Worm (Caenorhabditis elegans): Measurements from ENCODE around the gene T11B7.5.

The T11B7.5 gene

DNA sequence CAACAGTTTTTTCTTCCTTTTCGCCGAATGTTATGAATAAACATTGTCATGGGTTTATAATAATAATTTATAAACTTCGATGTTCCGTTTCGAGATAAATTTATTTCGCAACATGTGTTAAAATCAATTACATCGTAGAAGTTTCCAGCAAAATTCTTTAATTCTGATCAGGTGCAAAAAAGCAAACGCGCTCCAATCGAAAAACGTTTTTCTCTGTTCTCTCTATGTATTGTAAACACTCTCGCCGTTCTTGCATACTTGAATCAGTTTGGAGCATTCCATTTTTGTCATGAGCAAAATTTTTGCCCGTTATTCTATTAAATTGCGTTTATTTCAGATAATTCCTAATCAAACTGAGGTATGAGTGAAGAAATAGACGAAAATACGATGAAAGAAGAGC, 37.9 kb upstream of the T11B7.5 start, which contains the start of gene rad-54.L2 (continued):
- TF ChIP-seq lir-3 (tag; optimal IDR thresholded peaks at IDR 0.05): no peak
- TF ChIP-seq zfp-2 (tag; optimal IDR thresholded peaks at IDR 0.05): no peak
- TF ChIP-seq ceh-20 (GFP tag; IDR thresholded peaks at IDR 0.05): no peak
- TF ChIP-seq ceh-44 (GFP tag; IDR thresholded peaks at IDR 0.05): no peak
- no peak for TF ChIP-seq hmg-1.1 (GFP tag; IDR thresholded peaks at IDR 0.05)
- TF ChIP-seq hlh-11 (tag; optimal IDR thresholded peaks at IDR 0.05): peak; percentile 66
- no peak for TF ChIP-seq ceh-82 (tag; optimal IDR thresholded peaks at IDR 0.05)
- TF ChIP-seq lsy-2 (tag; optimal IDR thresholded peaks at IDR 0.05): peak in 1 of 2 experiments; percentile 82
- TF ChIP-seq nhr-6 (tag; optimal IDR thresholded peaks at IDR 0.05): peak; percentile 52
- no peak for TF ChIP-seq ceh-28 (tag; optimal IDR thresholded peaks at IDR 0.05)
- no peak for TF ChIP-seq Y105C5A.15 (GFP tag; IDR thresholded peaks at IDR 0.05)
- no peak for TF ChIP-seq lin-39 (tag; optimal IDR thresholded peaks at IDR 0.05)
- no peak for TF ChIP-seq ZK337.2 (GFP tag; IDR thresholded peaks at IDR 0.05)
- no peak for TF ChIP-seq spr-1 (tag; optimal IDR thresholded peaks at IDR 0.05)
- no peak for TF ChIP-seq mdl-1 (tag; optimal IDR thresholded peaks at IDR 0.05)
- TF ChIP-seq pqm-1 (tag; optimal IDR thresholded peaks at IDR 0.05): peak; percentile 12
- TF ChIP-seq lin-38 (GFP tag; IDR thresholded peaks at IDR 0.05): peak; percentile 87
- TF ChIP-seq ces-1 (GFP tag; optimal IDR thresholded peaks at IDR 0.05): no peak
- TF ChIP-seq nhr-11 (tag; optimal IDR thresholded peaks at IDR 0.05): peak; percentile 8
- TF ChIP-seq gei-8 (GFP tag; optimal IDR thresholded peaks at IDR 0.05): no peak
- peak; percentile 77 for TF ChIP-seq T20F7.1 (GFP tag; optimal IDR thresholded peaks at IDR 0.05)
- peak; percentile 76 for TF ChIP-seq mep-1 (tag; optimal IDR thresholded peaks at IDR 0.05)
- peak; percentile 24 for TF ChIP-seq unc-130 (GFP tag; optimal IDR thresholded peaks at IDR 0.05)
- TF ChIP-seq nhr-28 (tag; optimal IDR thresholded peaks at IDR 0.05): peak; percentile 59
- no peak for TF ChIP-seq daf-8 (GFP tag; IDR thresholded peaks at IDR 0.05)
- no peak for TF ChIP-seq ceh-62 (tag; optimal IDR thresholded peaks at IDR 0.05)
- TF ChIP-seq ceh-32 (tag; optimal IDR thresholded peaks at IDR 0.05; ENCODE audit: poor library complexity): no peak
- peak; percentile 81 for TF ChIP-seq dve-1 (tag; optimal IDR thresholded peaks at IDR 0.05; ENCODE audit: insufficient read depth)
- TF ChIP-seq hif-1 (tag; optimal IDR thresholded peaks at IDR 0.05): peak in 1 of 2 experiments; percentile 26
- no peak for TF ChIP-seq D1046.2 (GFP tag; IDR thresholded peaks at IDR 0.05)
- no peak for TF ChIP-seq Y48G9A.11 (GFP tag; IDR thresholded peaks at IDR 0.05)
- no peak for TF ChIP-seq F37D6.2 (tag; optimal IDR thresholded peaks at IDR 0.05)
- no peak for TF ChIP-seq tra-1 (GFP tag; IDR thresholded peaks at IDR 0.05)
- no peak for TF ChIP-seq aha-1 (tag)
- TF ChIP-seq lin-13 (GFP tag; optimal IDR thresholded peaks at IDR 0.05): peak; percentile 4
- peak; percentile 95 for TF ChIP-seq hlh-30 (tag; optimal IDR thresholded peaks at IDR 0.05; ENCODE audit: insufficient read depth)
- no peak for TF ChIP-seq lim-7 (GFP tag; IDR thresholded peaks at IDR 0.05)
- TF ChIP-seq arid-1 (GFP tag; conservative IDR thresholded peaks at IDR 0.05): peak; percentile 53; the same call in 1 of the 2 replicates
- no peak for TF ChIP-seq aly-2 (tag; optimal IDR thresholded peaks at IDR 0.05)
- no peak for TF ChIP-seq zip-2 (tag; optimal IDR thresholded peaks at IDR 0.05)
- no peak for TF ChIP-seq vab-7 (GFP tag; IDR thresholded peaks at IDR 0.05)
- no peak for TF ChIP-seq ZK546.5 (tag; optimal IDR thresholded peaks at IDR 0.05)
- TF ChIP-seq rbr-2 (tag; optimal IDR thresholded peaks at IDR 0.05): peak; percentile 60
- peak; percentile 79 for TF ChIP-seq mes-2 (tag; optimal IDR thresholded peaks at IDR 0.05; ENCODE audit: poor library complexity, severe bottlenecking)
- TF ChIP-seq daf-12 (tag; optimal IDR thresholded peaks at IDR 0.05): no peak
- no peak for TF ChIP-seq nhr-41 (GFP tag; IDR thresholded peaks at IDR 0.05)
- no peak for TF ChIP-seq attf-4 (tag; optimal IDR thresholded peaks at IDR 0.05)
- TF ChIP-seq unc-62 (GFP tag; optimal IDR thresholded peaks at IDR 0.05 in 1 of 2): no peak
- no peak for TF ChIP-seq unc-62 (tag; optimal IDR thresholded peaks at IDR 0.05)
- no peak for TF ChIP-seq mxl-3 (GFP tag; optimal IDR thresholded peaks at IDR 0.05)
- TF ChIP-seq zag-1 (tag; optimal IDR thresholded peaks at IDR 0.05): no peak
- TF ChIP-seq nhr-76 (tag; optimal IDR thresholded peaks at IDR 0.05): no peak
- no peak for TF ChIP-seq mxl-2 (GFP tag; conservative IDR thresholded peaks at IDR 0.05)
